Worm (Caenorhabditis elegans) whole organism, young adult: ENCODE measurements around the gene Y41D4B.6.

Source experiments
- Y53F4B.3 ChIP-seq: fragments of 200-800 bp; sonication (Bioruptor generic); IDR thresholded peaks from 2 replicates; pipeline ENCODE4 v1.3.6; 2022; ENCODE audit warnings: missing genetic modification reagents, missing genetic modification characterization, missing compliant biosample characterization
- madf-3 ChIP-seq: fragments of 200-800 bp; sonication (Bioruptor generic); IDR thresholded peaks from 2 replicates; pipeline ENCODE4 v1.3.6; 2022; ENCODE audit warnings: missing genetic modification reagents, missing genetic modification characterization, missing compliant biosample characterization
- mxl-1 ChIP-seq: sonication (generic microtip); optimal IDR thresholded peaks from 2 replicates; lab custom pipeline; 2016; ENCODE audit warnings: missing genetic modification characterization, missing compliant biosample characterization
- pha-4 ChIP-seq: fragments of 150-350 bp; sonication (generic microtip); optimal IDR thresholded peaks from 2 replicates; lab custom pipeline; 2014; ENCODE audit warnings: missing biosample characterization, missing genetic modification reagents, missing genetic modification characterization
- rec-8 ChIP-seq, 2 experiments: sonication (generic microtip); optimal IDR thresholded peaks; 2 replicates each; lab custom pipeline; 2016; ENCODE audit warnings: mild to moderate bottlenecking in 2 of 2, missing genetic modification characterization in 2 of 2, missing genetic modification reagents in 2 of 2, missing genotype in 2 of 2, missing biosample characterization in 1 of 2, missing compliant biosample characterization in 1 of 2, moderate library complexity in 1 of 2
- snpc-4 ChIP-seq, 5 experiments: fragments of 150-350 bp in 1 of 5; sonication (generic microtip) in 4 of 5; optimal IDR thresholded peaks; 2 replicates each; lab custom pipeline; 2014 to 2018; ENCODE audit warnings: missing genetic modification characterization in 5 of 5, missing biosample characterization in 3 of 5, antibody characterized with exemption in 2 of 5, mild to moderate bottlenecking in 2 of 5, missing compliant biosample characterization in 2 of 5, missing genotype in 2 of 5, moderate library complexity in 2 of 5, missing genetic modification reagents in 1 of 5
- unc-130 ChIP-seq: sonication (generic microtip); optimal IDR thresholded peaks from 2 replicates; lab custom pipeline; 2016; ENCODE audit warnings: missing genetic modification reagents, missing genetic modification characterization, missing compliant biosample characterization
- unc-62 ChIP-seq: fragments of 150-350 bp; optimal IDR thresholded peaks from 2 replicates; lab custom pipeline; 2014; ENCODE audit warnings: missing biosample characterization, missing genetic modification reagents, missing genetic modification characterization
- ztf-18 ChIP-seq: sonication (generic microtip); optimal IDR thresholded peaks from 2 replicates; lab custom pipeline; 2016; ENCODE audit warnings: missing genotype, mild to moderate bottlenecking, missing genetic modification characterization, missing compliant biosample characterization
- ztf-3 ChIP-seq: fragments of 200-800 bp; sonication (Bioruptor generic); optimal IDR thresholded peaks from 2 replicates; lab custom pipeline; 2018; ENCODE audit warnings: mild to moderate bottlenecking, missing genetic modification characterization, missing compliant biosample characterization

- TF ChIP-seq Y53F4B.3 (GFP tag; lab: Robert Waterston, UW) (no peak), pha-4 (tag; lab: Kevin White, UChicago) (no peak), ztf-18 (tag; lab: Kevin White, UChicago) (no peak), rec-8 (tag; optimal IDR thresholded peaks at IDR 0.05; lab: Kevin White, UChicago) (no peak), unc-130 (GFP tag; lab: Kevin White, UChicago) (no peak), madf-3 (GFP tag; lab: Robert Waterston, UW) (no peak), snpc-4 (GFP tag; optimal IDR thresholded peaks at IDR 0.05; lab: Kevin White, UChicago) (no peak), snpc-4 (tag; optimal IDR thresholded peaks at IDR 0.05; lab: Kevin White, UChicago) (no peak), unc-62 (GFP tag; lab: Kevin White, UChicago) (no peak), mxl-1 (tag; lab: Kevin White, UChicago) (no peak), ztf-3 (no peak)
Measured at ce11 chrIV:1628281-1628680, 5.3 kb upstream of the Y41D4B.6 start.
